Worm (Caenorhabditis elegans): ENCODE measurements around the gene math-10.

math-10 gene

DNA sequence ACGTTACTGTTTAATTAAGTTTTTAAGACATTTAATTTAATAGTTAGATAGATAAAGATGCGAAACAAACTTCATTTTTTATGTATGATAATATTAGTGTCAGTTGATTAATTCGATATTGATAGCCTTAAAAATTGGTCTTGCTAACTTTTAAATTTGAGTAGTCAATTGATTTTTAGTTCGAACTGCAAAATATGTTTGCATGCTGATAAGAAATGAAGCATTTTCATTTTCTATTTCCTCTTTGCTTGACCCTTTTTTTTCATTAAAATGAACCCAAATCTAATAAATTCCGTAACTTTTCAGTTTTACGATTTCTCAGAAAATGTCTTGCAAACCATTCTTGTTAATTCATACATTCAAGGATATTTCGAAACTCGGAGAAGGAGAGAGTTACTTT lies 33.8 kb downstream of the math-10 start, which contains the start of gene math-22:
Gene math-22 (plus strand): TSS at position 301 of the 400 bp plus-strand sequence.
- TF ChIP-seq sup-37 (GFP tag; optimal IDR thresholded peaks at IDR 0.05) (no peak), efl-1 (optimal IDR thresholded peaks at IDR 0.05) (no peak), efl-1 (GFP tag; optimal IDR thresholded peaks at IDR 0.05 in 1 of 2) (no peak), mep-1 (tag; optimal IDR thresholded peaks at IDR 0.05) (no peak), pqm-1 (tag; optimal IDR thresholded peaks at IDR 0.05) (no peak), nhr-237 (tag; optimal IDR thresholded peaks at IDR 0.05) (no peak), zag-1 (tag; optimal IDR thresholded peaks at IDR 0.05) (no peak), lsy-2 (tag; optimal IDR thresholded peaks at IDR 0.05) (no peak), nhr-90 (tag; optimal IDR thresholded peaks at IDR 0.05; ENCODE audit: poor library complexity) (no peak), nhr-84 (tag; optimal IDR thresholded peaks at IDR 0.05) (no peak), sox-4 (tag; optimal IDR thresholded peaks at IDR 0.05) (no peak), lin-13 (GFP tag; optimal IDR thresholded peaks at IDR 0.05) (no peak), mdl-1 (tag; optimal IDR thresholded peaks at IDR 0.05) (no peak), ets-5 (GFP tag; IDR thresholded peaks at IDR 0.05) (no peak), snpc-4 (tag; optimal IDR thresholded peaks at IDR 0.05) (no peak), lir-3 (tag; optimal IDR thresholded peaks at IDR 0.05; ENCODE audit: poor library complexity) (no peak), unc-62 (GFP tag; optimal IDR thresholded peaks at IDR 0.05) (no peak)

DNA sequence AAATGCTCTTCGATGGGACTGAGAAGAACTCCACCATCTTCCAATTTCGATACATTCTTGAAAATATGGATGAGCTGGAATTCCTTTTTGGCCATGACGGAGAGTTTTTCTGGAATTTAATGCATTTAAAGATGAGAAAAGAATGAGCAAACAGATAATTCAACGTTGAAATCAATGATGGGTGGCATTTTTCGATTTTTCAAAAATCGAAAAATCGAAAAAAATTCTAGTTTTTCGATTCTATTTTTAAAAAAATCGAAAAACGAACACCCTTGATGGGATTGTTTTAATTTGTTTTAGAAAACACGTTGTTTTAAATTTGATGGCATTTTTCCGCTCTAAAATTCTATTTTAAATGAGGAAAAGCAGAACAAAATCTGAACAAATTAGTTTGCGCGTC lies 41.4 kb downstream of the math-10 start, which contains the start of gene math-31:
Gene math-31 (minus strand): TSS at position 101 of the 400 bp plus-strand sequence.
- TF ChIP-seq C04F5.9 (tag; optimal IDR thresholded peaks at IDR 0.05) (no peak), snpc-4 (tag; optimal IDR thresholded peaks at IDR 0.05) (no peak)

DNA sequence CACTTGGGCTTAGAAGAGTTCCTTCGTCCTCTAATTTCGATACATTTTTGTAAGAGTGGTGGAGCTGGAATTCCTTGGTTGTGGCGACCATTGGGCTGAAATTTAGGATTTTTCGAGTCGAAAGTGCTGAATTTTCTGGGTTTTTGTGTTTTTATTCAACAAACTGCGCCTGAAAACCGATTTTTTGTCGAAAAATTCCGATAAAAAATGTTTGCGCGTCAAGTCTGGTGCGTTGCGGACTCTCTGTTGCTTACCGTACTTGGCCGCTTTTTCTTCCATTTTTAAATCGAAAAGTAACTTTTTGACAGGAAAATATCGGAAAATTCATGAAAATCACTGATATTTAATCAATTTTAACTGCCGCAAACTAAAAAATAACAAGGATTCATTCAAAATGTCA lies 46.5 kb downstream of the math-10 start, which contains the start of gene bath-4:
Gene bath-4 (minus strand): TSS at position 101 of the 400 bp plus-strand sequence.
- TF ChIP-seq ztf-4 (tag; optimal IDR thresholded peaks at IDR 0.05), result no peak
- no peak for TF ChIP-seq mef-2 (tag; optimal IDR thresholded peaks at IDR 0.05)
- TF ChIP-seq mdl-1 (tag; optimal IDR thresholded peaks at IDR 0.05), result no peak
- no peak for TF ChIP-seq nhr-28 (tag; optimal IDR thresholded peaks at IDR 0.05)
- TF ChIP-seq nhr-12 (tag; optimal IDR thresholded peaks at IDR 0.05), result no peak
- TF ChIP-seq ceh-88 (GFP tag; IDR thresholded peaks at IDR 0.05), result no peak
- no peak for TF ChIP-seq zag-1 (tag; optimal IDR thresholded peaks at IDR 0.05)
- no peak for TF ChIP-seq hlh-17 (GFP tag; optimal IDR thresholded peaks at IDR 0.05; ENCODE audit: borderline replicate concordance)
- no peak for TF ChIP-seq unc-86 (tag; optimal IDR thresholded peaks at IDR 0.05)
- no peak for TF ChIP-seq grh-1 (GFP tag; IDR thresholded peaks at IDR 0.05)
- TF ChIP-seq mep-1 (tag; optimal IDR thresholded peaks at IDR 0.05), result no peak
- no peak for TF ChIP-seq mab-9 (GFP tag; IDR thresholded peaks at IDR 0.05)
- TF ChIP-seq nhr-19 (GFP tag; conservative IDR thresholded peaks at IDR 0.05), result no peak
- TF ChIP-seq efl-3 (GFP tag; optimal IDR thresholded peaks at IDR 0.05), result no peak
- no peak for TF ChIP-seq lsy-2 (tag; optimal IDR thresholded peaks at IDR 0.05)
- no peak for TF ChIP-seq blmp-1 (tag; optimal IDR thresholded peaks at IDR 0.05)

DNA sequence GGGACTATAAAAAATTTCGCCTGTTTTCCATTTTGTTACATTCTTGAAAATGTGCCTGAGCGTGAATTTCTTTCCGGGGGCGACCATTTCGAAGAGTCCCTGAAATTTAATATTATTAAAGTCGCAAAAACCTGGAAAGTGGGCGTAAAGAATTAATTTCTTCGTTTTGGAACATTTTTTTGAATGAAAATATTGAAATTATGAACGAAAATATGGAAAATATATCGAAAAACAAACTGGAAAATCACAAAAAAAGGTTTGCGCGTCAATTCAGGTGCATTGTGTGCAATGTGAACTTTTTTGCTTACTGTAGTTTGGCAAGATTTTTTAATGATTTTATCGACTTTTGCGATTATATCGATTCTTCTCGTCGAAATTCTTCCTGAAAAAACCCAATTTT lies 49.7 kb downstream of the math-10 start, which contains the start of gene bath-7:
Gene bath-7 (minus strand): TSS at position 101 of the 400 bp plus-strand sequence.
- TF ChIP-seq sptf-1 (tag; optimal IDR thresholded peaks at IDR 0.05) (no peak), efl-1 (optimal IDR thresholded peaks at IDR 0.05) (no peak), efl-1 (GFP tag; optimal IDR thresholded peaks at IDR 0.05 in 1 of 2) (peak in 1 of 2 experiments; percentile 62), lsy-2 (tag; optimal IDR thresholded peaks at IDR 0.05) (no peak)

DNA sequence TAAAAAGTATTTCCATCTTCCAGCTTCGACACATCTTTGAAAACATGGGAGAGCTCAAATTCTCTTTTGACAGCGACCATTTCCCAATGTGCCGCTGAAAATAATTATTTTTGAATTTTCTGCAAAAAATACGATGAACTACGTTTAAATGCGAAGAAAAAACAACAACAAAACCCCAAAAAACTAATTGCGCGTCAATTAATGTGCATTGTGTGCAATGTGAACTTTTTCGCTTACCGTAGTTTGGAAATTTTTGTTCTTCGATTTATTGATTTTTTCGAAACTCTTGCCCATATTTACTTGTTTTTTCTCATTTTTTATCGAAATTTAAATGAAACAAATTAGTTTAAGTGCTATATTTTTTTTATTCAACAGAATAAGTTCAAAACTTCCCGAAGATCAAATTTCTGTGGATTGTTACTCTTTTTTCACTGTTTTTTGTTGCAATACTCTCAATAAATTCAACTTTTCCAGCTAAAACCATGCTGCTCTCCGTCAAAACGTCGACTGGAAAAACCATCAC lies 51.4 kb downstream of the math-10 start, which contains the start of the genes bath-2 and F52C6.4:
Gene bath-2 (minus strand): TSS at position 101 of the 523 bp plus-strand sequence.
Gene F52C6.4 (plus strand): TSS at position 473 of the 523 bp plus-strand sequence.
- TF ChIP-seq isw-1 (GFP tag; IDR thresholded peaks at IDR 0.05) (no peak), nhr-77 (tag; optimal IDR thresholded peaks at IDR 0.05) (no peak), unc-30 (tag; optimal IDR thresholded peaks at IDR 0.05) (no peak), nhr-47 (tag; optimal IDR thresholded peaks at IDR 0.05) (no peak), unc-62 (GFP tag; optimal IDR thresholded peaks at IDR 0.05) (no peak), nhr-76 (tag; optimal IDR thresholded peaks at IDR 0.05) (no peak), irx-1 (tag; optimal IDR thresholded peaks at IDR 0.05) (no peak), nhr-237 (tag; optimal IDR thresholded peaks at IDR 0.05) (no peak), lin-13 (GFP tag; optimal IDR thresholded peaks at IDR 0.05) (no peak), grh-1 (GFP tag; IDR thresholded peaks at IDR 0.05) (no peak), F16B12.6 (tag; optimal IDR thresholded peaks at IDR 0.05) (no peak), fos-1 (tag; optimal IDR thresholded peaks at IDR 0.05) (no peak), mdl-1 (tag; optimal IDR thresholded peaks at IDR 0.05) (no peak), ceh-63 (GFP tag; optimal IDR thresholded peaks at IDR 0.05) (no peak), egl-13 (tag; optimal IDR thresholded peaks at IDR 0.05) (no peak), C34B4.2 (tag; optimal IDR thresholded peaks at IDR 0.05) (no peak)

Measured in whole organism, L1 larva.